Worm (Caenorhabditis elegans): ENCODE results near the gene T01E8.8.

The T01E8.8 gene

DNA sequence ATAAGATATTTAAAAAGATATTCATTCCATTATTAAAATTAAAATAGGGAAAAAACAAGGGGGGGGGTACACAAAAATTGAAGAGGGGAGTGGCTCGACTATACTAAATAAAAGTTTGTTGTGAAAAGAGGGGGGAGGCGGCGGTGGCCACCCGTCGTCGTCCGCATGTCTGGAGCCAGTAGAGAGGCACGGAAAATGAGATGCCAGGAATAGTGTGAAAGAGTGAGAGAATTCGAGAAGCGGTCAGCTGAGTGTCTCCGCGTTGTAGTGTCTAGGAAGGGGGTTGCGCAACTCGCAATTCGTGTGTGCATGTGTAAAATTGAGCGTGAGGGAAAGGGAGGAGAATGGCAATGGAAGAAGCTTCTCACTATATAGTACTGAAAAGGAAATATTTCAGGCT, 28.8 kb upstream of the T01E8.8 start (continued):
- no peak for TF ChIP-seq pros-1 (tag; optimal IDR thresholded peaks at IDR 0.05)
- TF ChIP-seq fax-1 (tag; optimal IDR thresholded peaks at IDR 0.05) = no peak
- TF ChIP-seq ceh-6 (GFP tag; optimal IDR thresholded peaks at IDR 0.05) = no peak
- no peak for TF ChIP-seq pha-2 (tag; optimal IDR thresholded peaks at IDR 0.05)
- TF ChIP-seq syd-9 (tag; optimal IDR thresholded peaks at IDR 0.05) = peak; percentile 23
- peak; percentile 4 for TF ChIP-seq hlh-13 (GFP tag; optimal IDR thresholded peaks at IDR 0.05)
- TF ChIP-seq odd-2 (tag; optimal IDR thresholded peaks at IDR 0.05) = no peak
- peak; percentile 64 for TF ChIP-seq ref-2 (tag; optimal IDR thresholded peaks at IDR 0.05)
- peak; percentile 31 for TF ChIP-seq ets-4 (tag; optimal IDR thresholded peaks at IDR 0.05)
- TF ChIP-seq pag-3 (tag; optimal IDR thresholded peaks at IDR 0.05; ENCODE audit: borderline replicate concordance) = no peak
- no peak for TF ChIP-seq sox-4 (tag; optimal IDR thresholded peaks at IDR 0.05)
- TF ChIP-seq mec-3 (tag; optimal IDR thresholded peaks at IDR 0.05; ENCODE audit: borderline replicate concordance) = no peak
- TF ChIP-seq ahr-1 (tag; optimal IDR thresholded peaks at IDR 0.05) = no peak
- TF ChIP-seq K09A11.1 (tag; optimal IDR thresholded peaks at IDR 0.05; ENCODE audit: insufficient read depth) = no peak
- peak; percentile 47 for TF ChIP-seq fkh-6 (tag; optimal IDR thresholded peaks at IDR 0.05)
- no peak for TF ChIP-seq pat-9 (tag; optimal IDR thresholded peaks at IDR 0.05)
- no peak for TF ChIP-seq ceh-24 (tag; optimal IDR thresholded peaks at IDR 0.05)
- TF ChIP-seq C38D4.7 (GFP tag; optimal IDR thresholded peaks at IDR 0.05) = no peak
- no peak for TF ChIP-seq nhr-232 (tag; optimal IDR thresholded peaks at IDR 0.05)
- TF ChIP-seq tbx-2 (tag; optimal IDR thresholded peaks at IDR 0.05) = peak; percentile 69
- TF ChIP-seq nhr-11 (tag; optimal IDR thresholded peaks at IDR 0.05) = no peak
- no peak for TF ChIP-seq elt-4 (tag; optimal IDR thresholded peaks at IDR 0.05)
- no peak for TF ChIP-seq dve-1 (tag; optimal IDR thresholded peaks at IDR 0.05)
- no peak for TF ChIP-seq sox-2 (GFP tag; IDR thresholded peaks at IDR 0.05)
- TF ChIP-seq che-1 (tag; optimal IDR thresholded peaks at IDR 0.05) = no peak
- TF ChIP-seq ztf-16 (tag; optimal IDR thresholded peaks at IDR 0.05) = no peak
- TF ChIP-seq pha-4 (tag; optimal IDR thresholded peaks at IDR 0.05) = no peak
- TF ChIP-seq lim-6 (tag; optimal IDR thresholded peaks at IDR 0.05) = no peak
- peak; percentile 49 for TF ChIP-seq ceh-14 (tag; optimal IDR thresholded peaks at IDR 0.05)
- TF ChIP-seq K02D7.2 (tag; optimal IDR thresholded peaks at IDR 0.05) = no peak
- no peak for TF ChIP-seq ama-1 (optimal IDR thresholded peaks at IDR 0.05)
- TF ChIP-seq T23F11.4 (GFP tag; optimal IDR thresholded peaks at IDR 0.05) = no peak
- no peak for TF ChIP-seq ceh-30 (tag; optimal IDR thresholded peaks at IDR 0.05)
- no peak for TF ChIP-seq unc-3 (GFP tag; conservative IDR thresholded peaks at IDR 0.05)
- TF ChIP-seq unc-3 (tag; optimal IDR thresholded peaks at IDR 0.05) = no peak
- TF ChIP-seq ceh-31 (tag; optimal IDR thresholded peaks at IDR 0.05) = peak; percentile 80
- TF ChIP-seq sdc-2 (tag; optimal IDR thresholded peaks at IDR 0.05) = no peak

DNA sequence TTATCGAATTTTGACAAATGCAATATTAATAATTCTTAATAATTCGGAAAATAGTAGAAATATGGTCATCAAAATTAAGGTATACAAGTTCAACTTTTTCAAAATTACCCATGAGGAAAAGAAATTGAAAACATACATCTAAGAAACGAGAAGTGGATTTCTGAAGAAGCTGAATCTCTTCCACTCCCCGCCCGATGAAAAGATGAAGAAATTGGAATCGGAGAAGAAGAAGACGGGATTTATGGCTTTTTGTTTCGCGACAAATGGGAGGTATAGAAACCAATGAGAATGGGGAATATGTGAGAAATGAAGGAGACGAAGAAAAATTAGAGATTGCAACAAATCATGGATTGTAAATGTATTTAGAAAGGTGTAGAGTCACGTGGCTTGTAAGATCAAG, 28.0 kb upstream of the T01E8.8 start:
- TF ChIP-seq unc-55 (GFP tag; optimal IDR thresholded peaks at IDR 0.05) = peak; percentile 11
- no peak for TF ChIP-seq sdc-2 (tag; optimal IDR thresholded peaks at IDR 0.05)
- TF ChIP-seq eyg-1 (tag; optimal IDR thresholded peaks at IDR 0.05) = no peak

DNA sequence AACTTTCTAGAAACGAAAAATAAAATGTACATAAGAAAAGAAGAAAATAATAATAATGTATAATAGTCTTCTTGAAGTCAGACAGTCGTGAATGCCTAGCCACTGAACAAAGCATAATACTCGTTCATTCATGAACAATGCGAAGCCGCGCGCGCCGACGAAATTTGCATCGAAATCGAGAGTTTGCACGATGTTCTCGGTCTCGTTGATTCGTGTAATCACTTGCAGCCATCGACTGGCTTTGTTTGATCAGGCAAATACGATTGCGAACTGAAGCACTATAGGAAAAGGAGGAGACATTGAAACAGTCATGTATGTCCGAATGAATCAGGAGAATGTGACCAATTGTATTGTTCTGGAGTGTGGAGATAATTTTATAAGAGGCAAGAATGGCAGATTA, 27.3 kb upstream of the T01E8.8 start:
- TF ChIP-seq dve-1 (tag; optimal IDR thresholded peaks at IDR 0.05) (peak; percentile 12), hlh-6 (tag; optimal IDR thresholded peaks at IDR 0.05) (no peak)

Data from whole organism, late embryonic.